Fruit fly (Drosophila melanogaster) whole organism, embryonic: ENCODE data around the gene pcm.

ENCODE experiments used
- Adf1 ChIP-seq: fragments of 200-800 bp; sonication (Bioruptor generic); IDR thresholded peaks from 2 replicates; pipeline ENCODE4 v1.3.6; 2022; ENCODE audit warnings: missing biosample characterization, missing genetic modification characterization
- Awh ChIP-seq: fragments of 200-800 bp; sonication (Bioruptor generic); IDR thresholded peaks from 2 replicates; pipeline ENCODE4, ENCODE4 v1.3.6; 2022; ENCODE audit warnings: missing biosample characterization, missing genetic modification characterization
- Blimp-1 ChIP-seq: fragments of 200-800 bp; sonication (Bioruptor generic); optimal IDR thresholded peaks from 3 replicates; lab custom pipeline; 2018; ENCODE audit warnings: missing biosample characterization, missing genetic modification characterization, mild to moderate bottlenecking, moderate library complexity, missing genetic modification reagents
- C15 ChIP-seq: fragments of 200-800 bp; sonication (Bioruptor generic); IDR thresholded peaks from 3 replicates; pipeline ENCODE4 v1.3.6; 2022; ENCODE audit warnings: missing biosample characterization, missing genetic modification characterization
- CG10209 ChIP-seq: fragments of 200-800 bp; sonication (Bioruptor generic); optimal IDR thresholded peaks from 3 replicates; lab custom pipeline; 2017; ENCODE audit warnings: missing biosample characterization, mild to moderate bottlenecking, missing genetic modification characterization, missing genetic modification reagents
- CG10979 ChIP-seq: fragments of 200-800 bp; sonication (Bioruptor generic); optimal IDR thresholded peaks from 2 replicates; lab custom pipeline; 2018; ENCODE audit warnings: missing biosample characterization, mild to moderate bottlenecking, missing genetic modification characterization, moderate library complexity
- CG11456 ChIP-seq: fragments of 200-800 bp; sonication (Bioruptor generic); IDR thresholded peaks from 3 replicates; pipeline ENCODE4 v1.3.6; 2022; ENCODE audit warnings: missing biosample characterization, missing genetic modification characterization
- CG11695 ChIP-seq: fragments of 200-800 bp; sonication (Bioruptor generic); IDR thresholded peaks from 3 replicates; pipeline ENCODE4 v1.3.6; 2022; ENCODE audit warnings: missing biosample characterization, missing genetic modification characterization
- CG12104 ChIP-seq: fragments of 200-800 bp; sonication (Bioruptor generic); optimal IDR thresholded peaks from 3 replicates; lab custom pipeline; 2016; ENCODE audit warnings: missing biosample characterization, missing genetic modification characterization
- CG12236 ChIP-seq: fragments of 200-800 bp; sonication (Bioruptor generic); optimal IDR thresholded peaks from 2 replicates; lab custom pipeline; 2016; ENCODE audit warnings: missing biosample characterization, missing genetic modification characterization
- CG12769 ChIP-seq: fragments of 200-800 bp; sonication (Bioruptor generic); optimal IDR thresholded peaks from 2 replicates; lab custom pipeline; 2019; ENCODE audit warnings: missing biosample characterization, mild to moderate bottlenecking, missing genetic modification characterization, moderate library complexity
- CG14014 ChIP-seq: fragments of 200-800 bp; sonication (Bioruptor generic); IDR thresholded peaks from 2 replicates; pipeline ENCODE4 v1.3.6; 2022; ENCODE audit warnings: missing biosample characterization, missing genetic modification characterization
- CG14710 ChIP-seq: fragments of 200-800 bp; sonication (Bioruptor generic); optimal IDR thresholded peaks from 3 replicates; lab custom pipeline; 2019; ENCODE audit warnings: missing biosample characterization, mild to moderate bottlenecking, missing genetic modification characterization, moderate library complexity
- CG1529 ChIP-seq: fragments of 200-800 bp; sonication (Bioruptor generic); optimal IDR thresholded peaks from 3 replicates; lab custom pipeline; 2018; ENCODE audit warnings: missing biosample characterization, missing genetic modification characterization
- CG15696 ChIP-seq: fragments of 200-800 bp; sonication (Bioruptor generic); optimal IDR thresholded peaks from 2 replicates; lab custom pipeline; 2019; ENCODE audit warnings: missing biosample characterization, mild to moderate bottlenecking, missing genetic modification characterization, moderate library complexity
- CG17328 ChIP-seq: fragments of 200-800 bp; sonication (Bioruptor generic); IDR thresholded peaks from 2 replicates; pipeline ENCODE4 v1.3.6; 2022; ENCODE audit warnings: missing biosample characterization, missing genetic modification characterization
- CG17385 ChIP-seq: fragments of 200-800 bp; sonication (Bioruptor generic); optimal IDR thresholded peaks from 3 replicates; lab custom pipeline; 2018; ENCODE audit warnings: missing biosample characterization, mild to moderate bottlenecking, missing genetic modification characterization
- CG1832 ChIP-seq: fragments of 200-800 bp; sonication (Bioruptor generic); optimal IDR thresholded peaks from 2 replicates; lab custom pipeline; 2017; ENCODE audit warnings: missing biosample characterization, mild to moderate bottlenecking, missing genetic modification characterization, inconsistent platforms
- CG18619 ChIP-seq: fragments of 200-800 bp; sonication (Bioruptor generic); optimal IDR thresholded peaks from 3 replicates; lab custom pipeline; 2017; ENCODE audit warnings: missing biosample characterization, mild to moderate bottlenecking, missing genetic modification characterization
- CG30020 ChIP-seq: fragments of 200-800 bp; optimal IDR thresholded peaks from 2 replicates; lab custom pipeline; 2019; ENCODE audit warnings: missing biosample characterization, mild to moderate bottlenecking, missing genetic modification characterization, moderate library complexity
- CG3065 ChIP-seq: fragments of 200-800 bp; sonication (Bioruptor generic); optimal IDR thresholded peaks from 2 replicates; lab custom pipeline; 2016; ENCODE audit warnings: missing biosample characterization, missing genetic modification characterization
- CG31224 ChIP-seq: fragments of 200-800 bp; sonication (Bioruptor generic); IDR thresholded peaks from 2 replicates; pipeline ENCODE4 v1.3.6; 2022; ENCODE audit warnings: missing biosample characterization, missing genetic modification characterization
- CG32767 ChIP-seq: fragments of 200-800 bp; sonication (Bioruptor generic); IDR thresholded peaks from 2 replicates; pipeline ENCODE4 v1.3.6; 2022; ENCODE audit warnings: missing biosample characterization, missing genetic modification characterization
- CG6813 ChIP-seq: fragments of 200-800 bp; sonication (Bioruptor generic); optimal IDR thresholded peaks from 2 replicates; lab custom pipeline; 2017; ENCODE audit warnings: missing biosample characterization, missing genetic modification characterization, mild to moderate bottlenecking, moderate library complexity, missing genetic modification reagents
- CG7556 ChIP-seq: fragments of 200-800 bp; sonication (Bioruptor generic); optimal IDR thresholded peaks from 2 replicates; lab custom pipeline; 2017; ENCODE audit warnings: missing biosample characterization, mild to moderate bottlenecking, missing genetic modification characterization
- CG8359 ChIP-seq: fragments of 200-800 bp; sonication (Bioruptor generic); optimal IDR thresholded peaks from 2 replicates; lab custom pipeline; 2017; ENCODE audit warnings: missing biosample characterization, mild to moderate bottlenecking, missing genetic modification characterization, borderline replicate concordance
- CTCF ChIP-seq: fragments of 200-800 bp; sonication (Bioruptor generic); optimal IDR thresholded peaks from 2 replicates; lab custom pipeline; 2017; ENCODE audit warnings: missing biosample characterization, mild to moderate bottlenecking, missing genetic modification characterization, moderate library complexity
- CoRest ChIP-seq: fragments of 200-800 bp; sonication (Bioruptor generic); optimal IDR thresholded peaks from 3 replicates; lab custom pipeline; 2018; ENCODE audit warnings: missing biosample characterization, mild to moderate bottlenecking, missing genetic modification characterization, moderate library complexity
- Doc3 ChIP-seq: fragments of 200-800 bp; sonication (Bioruptor generic); IDR thresholded peaks from 3 replicates; pipeline ENCODE4 v1.3.6; 2022; ENCODE audit warnings: missing biosample characterization, missing genetic modification characterization; ENCODE audit not compliant: partially characterized antibody
- HLH54F ChIP-seq: fragments of 200-800 bp; sonication (Bioruptor generic); optimal IDR thresholded peaks from 3 replicates; lab custom pipeline; 2016; ENCODE audit warnings: missing biosample characterization, missing genetic modification characterization
- Hand ChIP-seq: fragments of 200-800 bp; sonication (Bioruptor generic); optimal IDR thresholded peaks from 2 replicates; lab custom pipeline; 2017; ENCODE audit warnings: mild to moderate bottlenecking, missing biosample characterization, missing genetic modification reagents, missing genetic modification characterization
- Hr39 ChIP-seq: fragments of >200 bp; optimal IDR thresholded peaks from 2 replicates; lab custom pipeline; 2017
- Hr78 ChIP-seq, 2 experiments: fragments of 200-800 bp in 1 of 2; fragments of >200 bp in 1 of 2; sonication (Bioruptor generic) in 1 of 2; optimal IDR thresholded peaks; 2 replicates each; lab custom pipeline; 2017 to 2019; ENCODE audit warnings: missing biosample characterization in 2 of 2, missing genetic modification characterization in 2 of 2, mild to moderate bottlenecking in 1 of 2, moderate library complexity in 1 of 2
- Kr ChIP-seq: fragments of 200-800 bp; sonication (Bioruptor generic); optimal IDR thresholded peaks from 2 replicates; lab custom pipeline; 2017; ENCODE audit warnings: missing biosample characterization, mild to moderate bottlenecking, missing genetic modification characterization
- NK7.1 ChIP-seq: fragments of 200-800 bp; sonication (Bioruptor generic); optimal IDR thresholded peaks from 3 replicates; lab custom pipeline; 2016; ENCODE audit warnings: missing biosample characterization, missing genetic modification characterization
- Nf-YB ChIP-seq: fragments of 200-800 bp; sonication (Bioruptor generic); optimal IDR thresholded peaks from 3 replicates; lab custom pipeline; 2019; ENCODE audit warnings: missing biosample characterization, mild to moderate bottlenecking, missing genetic modification characterization, moderate library complexity
- Rx ChIP-seq: fragments of 200-800 bp; sonication (Bioruptor generic); IDR thresholded peaks from 2 replicates; pipeline ENCODE4 v1.3.6; 2022; ENCODE audit warnings: missing biosample characterization, missing genetic modification characterization
- ab ChIP-seq: fragments of 200-800 bp; sonication (Bioruptor generic); optimal IDR thresholded peaks from 2 replicates; lab custom pipeline; 2016; ENCODE audit warnings: missing biosample characterization, missing genetic modification characterization
- chif ChIP-seq, 2 experiments: fragments of 200-800 bp; sonication (Bioruptor generic); optimal IDR thresholded peaks; 3 replicates each; lab custom pipeline; 2016; ENCODE audit warnings: missing biosample characterization in 2 of 2, missing genetic modification characterization in 2 of 2
- chn ChIP-seq: fragments of 200-800 bp; sonication (Bioruptor generic); optimal IDR thresholded peaks from 2 replicates; lab custom pipeline; 2016; ENCODE audit warnings: missing biosample characterization, missing genetic modification characterization
- corto ChIP-seq: fragments of 200-800 bp; sonication (Bioruptor generic); optimal IDR thresholded peaks from 2 replicates; lab custom pipeline; 2016; ENCODE audit warnings: missing biosample characterization, mild to moderate bottlenecking, missing genetic modification characterization, moderate library complexity
- dan ChIP-seq: fragments of 200-800 bp; sonication (Bioruptor generic); IDR thresholded peaks from 2 replicates; pipeline ENCODE4 v1.3.6; 2022; ENCODE audit warnings: missing biosample characterization, missing genetic modification characterization
- dimm ChIP-seq: fragments of 200-800 bp; sonication (Bioruptor generic); IDR thresholded peaks from 2 replicates; pipeline ENCODE4 v1.3.6; 2022; ENCODE audit warnings: missing biosample characterization, missing genetic modification characterization
- hth ChIP-seq: fragments of >200 bp; optimal IDR thresholded peaks from 2 replicates; lab custom pipeline; 2017; ENCODE audit warnings: inconsistent platforms
- lbe ChIP-seq: fragments of 200-800 bp; sonication (Bioruptor generic); optimal IDR thresholded peaks from 2 replicates; lab custom pipeline; 2016; ENCODE audit warnings: missing biosample characterization, mild to moderate bottlenecking, missing genetic modification characterization
- nerfin-1 ChIP-seq: fragments of 200-800 bp; sonication (Bioruptor generic); optimal IDR thresholded peaks from 3 replicates; lab custom pipeline; 2019; ENCODE audit warnings: missing biosample characterization, mild to moderate bottlenecking, missing genetic modification characterization, moderate library complexity
- pnt ChIP-seq: fragments of 200-800 bp; sonication (Bioruptor generic); optimal IDR thresholded peaks from 3 replicates; lab custom pipeline; 2016; ENCODE audit warnings: missing biosample characterization, missing genetic modification characterization
- sna ChIP-seq: fragments of 200-800 bp; sonication (Bioruptor generic); IDR thresholded peaks from 2 replicates; pipeline ENCODE4 v1.3.6; 2022; ENCODE audit warnings: missing biosample characterization, missing genetic modification characterization; ENCODE audit not compliant: partially characterized antibody
- ttk ChIP-seq: fragments of 200-800 bp; sonication (Bioruptor generic); IDR thresholded peaks from 2 replicates; pipeline ENCODE4 v2.1.2; 2022; ENCODE audit warnings: missing biosample characterization, missing genetic modification characterization
- wdn ChIP-seq: fragments of 200-800 bp; sonication (Bioruptor generic); IDR thresholded peaks from 2 replicates; pipeline ENCODE4 v1.3.6; 2022; ENCODE audit warnings: missing biosample characterization, missing genetic modification characterization

Gene pcm

DNA sequence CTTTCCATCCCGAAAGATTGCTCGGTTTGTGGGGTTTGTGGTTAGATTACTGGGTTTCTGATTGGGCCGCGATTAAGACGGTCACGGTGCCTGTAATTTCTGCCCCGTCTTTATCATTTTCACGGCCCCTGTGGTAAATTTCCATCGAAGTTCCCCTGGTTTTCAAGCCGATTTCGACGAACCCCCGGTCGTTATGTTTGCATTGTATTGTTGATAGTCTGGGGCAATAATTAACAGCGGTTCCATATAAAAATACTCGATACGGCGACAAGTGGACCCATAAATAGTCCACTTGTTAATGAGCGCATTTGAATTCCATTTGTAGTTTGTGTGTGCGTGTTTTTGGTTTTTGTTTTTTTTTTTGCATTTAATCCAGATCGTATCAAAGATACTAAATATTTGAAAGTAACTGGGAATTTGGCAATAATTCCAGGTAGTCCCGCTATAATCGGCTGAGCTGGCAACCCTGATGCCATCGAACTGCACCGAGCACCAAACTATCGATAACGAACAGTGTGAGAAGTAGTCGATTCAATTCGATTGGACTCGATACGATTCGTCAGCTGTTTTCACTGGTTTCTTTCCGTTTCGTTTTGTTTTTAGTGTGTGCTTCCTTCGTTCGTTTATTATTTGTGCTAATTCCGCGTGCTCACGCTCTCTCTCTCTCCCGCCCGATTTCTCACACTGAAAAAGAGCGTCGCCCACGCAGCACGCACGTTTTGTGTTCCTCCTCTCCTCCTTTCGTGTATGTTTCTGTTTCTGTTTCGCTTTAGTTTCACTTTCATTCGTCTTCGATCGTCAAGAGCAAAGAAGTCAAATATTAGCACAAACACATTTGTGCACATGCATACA, 13.7 kb upstream of the pcm start (continued):
- TF ChIP-seq dan (GFP tag; lab: Robert Waterston, UW) (no peak), C15 (GFP tag; lab: Robert Waterston, UW) (no peak), NK7.1 (GFP tag; lab: Kevin White, UChicago) (no peak), Doc3 (GFP tag; lab: Robert Waterston, UW) (peak; percentile 73), HLH54F (GFP tag; lab: Kevin White, UChicago) (peak; percentile 49), CG17385 (GFP tag; lab: Kevin White, UChicago) (no peak), Rx (GFP tag; lab: Robert Waterston, UW) (no peak), CG10979 (tag; lab: Kevin White, UChicago) (peak; percentile 8), dimm (GFP tag; lab: Robert Waterston, UW) (no peak), CG14014 (GFP tag; lab: Robert Waterston, UW) (0 out of 2 replicates have a peak, but pooled peaks have one; percentile 10), corto (GFP tag; lab: Kevin White, UChicago) (no peak), Adf1 (GFP tag; lab: Robert Waterston, UW) (no peak), CG11695 (GFP tag; lab: Robert Waterston, UW) (0 out of 3 replicates have a peak, but pooled peaks have one; percentile 16), CG12104 (no peak), CG15696 (tag; lab: Kevin White, UChicago) (no peak), CoRest (tag; lab: Kevin White, UChicago) (no peak), nerfin-1 (tag; lab: Kevin White, UChicago) (no peak), sna (GFP tag; lab: Robert Waterston, UW) (peak; percentile 90), CG7556 (peak; percentile 14), chif (GFP tag; optimal IDR thresholded peaks at IDR 0.05; lab: Kevin White, UChicago) (no peak), Hr39 (lab: Kevin White, UChicago) (no peak), CG3065 (GFP tag; lab: Kevin White, UChicago) (no peak), CG14710 (tag; lab: Kevin White, UChicago) (peak; percentile 40), CG12769 (tag; lab: Kevin White, UChicago) (no peak), Nf-YB (GFP tag; lab: Kevin White, UChicago) (no peak), hth (no peak), lbe (GFP tag; lab: Kevin White, UChicago) (no peak), CG1529 (GFP tag; lab: Kevin White, UChicago) (no peak), CG11456 (peak; percentile 54; the same call in 1 of the 3 replicates), Hr78 (GFP tag; optimal IDR thresholded peaks at IDR 0.05; lab: Kevin White, UChicago) (no peak), CG6813 (GFP tag; lab: Kevin White, UChicago) (peak; percentile 29), CG1832 (GFP tag; lab: Kevin White, UChicago) (no peak), chn (GFP tag; lab: Kevin White, UChicago) (peak; percentile 22), CG31224 (GFP tag; lab: Robert Waterston, UW) (0 out of 2 replicates have a peak, but pooled peaks have one; percentile 19), CG12236 (no peak), CTCF (GFP tag; lab: Kevin White, UChicago) (peak; percentile 29), CG30020 (tag; lab: Kevin White, UChicago) (no peak), pnt (no peak), Kr (GFP tag; lab: Kevin White, UChicago) (no peak), ttk (GFP tag; lab: Robert Waterston, UW) (0 out of 2 replicates have a peak, but pooled peaks have one; percentile 15), Hand (GFP tag; lab: Kevin White, UChicago) (peak; percentile 43), ab (GFP tag; lab: Kevin White, UChicago) (no peak), CG17328 (GFP tag; lab: Robert Waterston, UW) (no peak), Awh (no peak), Blimp-1 (GFP tag; lab: Kevin White, UChicago) (peak; percentile 95), CG18619 (GFP tag; lab: Kevin White, UChicago) (peak; percentile 20), CG32767 (GFP tag; lab: Robert Waterston, UW) (no peak), CG8359 (no peak), CG10209 (no peak), wdn (GFP tag; lab: Robert Waterston, UW) (no peak)
